Worm (Caenorhabditis elegans) whole organism, L4 larva: ENCODE data around the gene cubn-1.

ENCODE experiments used
- F37D6.2 ChIP-seq: sonication (generic microtip); optimal IDR thresholded peaks from 2 replicates; lab custom pipeline; 2016; ENCODE audit warnings: mild to moderate bottlenecking, missing genetic modification characterization, missing compliant biosample characterization
- F49E8.2 ChIP-seq: sonication (generic microtip); optimal IDR thresholded peaks from 2 replicates; lab custom pipeline; 2016; ENCODE audit warnings: missing compliant biosample characterization, mild to moderate bottlenecking, missing genetic modification characterization, borderline replicate concordance
- T20F7.1 ChIP-seq: fragments of 200-800 bp; sonication (Bioruptor generic); optimal IDR thresholded peaks from 2 replicates; lab custom pipeline; 2018; ENCODE audit warnings: mild to moderate bottlenecking, missing genetic modification characterization, missing compliant biosample characterization
- Y48G9A.11 ChIP-seq: fragments of 200-800 bp; sonication (Bioruptor generic); IDR thresholded peaks from 2 replicates; pipeline ENCODE4 v1.3.6; 2022; ENCODE audit warnings: missing genetic modification reagents, missing genetic modification characterization, missing compliant biosample characterization
- Y5F2A.4 ChIP-seq: fragments of 200-800 bp; sonication (Bioruptor generic); optimal IDR thresholded peaks from 2 replicates; lab custom pipeline; 2018; ENCODE audit warnings: mild to moderate bottlenecking, missing genetic modification characterization, missing compliant biosample characterization
- ZK337.2 ChIP-seq: fragments of 200-800 bp; sonication (Bioruptor generic); IDR thresholded peaks from 2 replicates; pipeline ENCODE4 v1.3.6; 2022; ENCODE audit warnings: missing genetic modification reagents, missing genetic modification characterization, missing compliant biosample characterization
- ZK546.5 ChIP-seq, 2 experiments: sonication (generic microtip); optimal IDR thresholded peaks; 2 replicates each; lab custom pipeline; 2017; ENCODE audit warnings: missing biosample characterization in 2 of 2, missing genetic modification characterization in 2 of 2
- aly-2 ChIP-seq: sonication (generic microtip); optimal IDR thresholded peaks from 2 replicates; lab custom pipeline; 2018; ENCODE audit warnings: missing biosample characterization, missing genetic modification characterization
- ceh-28 ChIP-seq: fragments of 150-350 bp; optimal IDR thresholded peaks from 2 replicates; lab custom pipeline; 2014; ENCODE audit warnings: missing biosample characterization, missing genetic modification reagents, missing genetic modification characterization
- ceh-32 ChIP-seq: sonication (generic microtip); optimal IDR thresholded peaks from 2 replicates; lab custom pipeline; 2016; ENCODE audit warnings: mild to moderate bottlenecking, missing genetic modification characterization, missing compliant biosample characterization; ENCODE audit not compliant: poor library complexity
- ceh-44 ChIP-seq: fragments of 200-800 bp; sonication (Bioruptor generic); IDR thresholded peaks from 2 replicates; pipeline ENCODE4 v1.3.6; 2022; ENCODE audit warnings: missing genetic modification reagents, missing genetic modification characterization, missing compliant biosample characterization
- ces-1 ChIP-seq: fragments of 150-350 bp; sonication (generic microtip); optimal IDR thresholded peaks from 4 replicates; lab custom pipeline; 2014; ENCODE audit warnings: missing biosample characterization, missing genetic modification reagents, missing genetic modification characterization
- ctbp-1 ChIP-seq: fragments of 200-800 bp; sonication (Bioruptor generic); IDR thresholded peaks from 2 replicates; pipeline ENCODE4 v1.3.6; 2022; ENCODE audit warnings: missing genetic modification reagents, missing genetic modification characterization, missing compliant biosample characterization
- daf-12 ChIP-seq: fragments of 150-350 bp; optimal IDR thresholded peaks from 2 replicates; lab custom pipeline; 2014; ENCODE audit warnings: missing biosample characterization, missing genetic modification reagents, missing genetic modification characterization
- daf-16 ChIP-seq, 3 experiments: sonication (generic microtip); optimal IDR thresholded peaks; 2 replicates each; lab custom pipeline; 2016 to 2017; ENCODE audit warnings: missing genetic modification characterization in 3 of 3, missing genetic modification reagents in 3 of 3, mild to moderate bottlenecking in 2 of 3, missing compliant biosample characterization in 2 of 3, missing biosample characterization in 1 of 3, moderate library complexity in 1 of 3
- daf-8 ChIP-seq: fragments of 200-800 bp; sonication (Bioruptor generic); IDR thresholded peaks from 2 replicates; pipeline ENCODE4 v1.3.6; 2022; ENCODE audit warnings: missing genetic modification characterization, missing compliant biosample characterization
- dmd-6 ChIP-seq: fragments of 200-800 bp; sonication (Bioruptor generic); IDR thresholded peaks from 2 replicates; pipeline ENCODE4 v1.3.6; 2022; ENCODE audit warnings: missing genetic modification reagents, missing genetic modification characterization, missing compliant biosample characterization
- dpl-1 ChIP-seq: fragments of 150-350 bp; optimal IDR thresholded peaks from 2 replicates; lab custom pipeline; 2014; ENCODE audit warnings: missing biosample characterization, missing genetic modification reagents, missing genetic modification characterization
- dve-1 ChIP-seq: sonication (generic microtip); optimal IDR thresholded peaks from 2 replicates; lab custom pipeline; 2017; ENCODE audit warnings: antibody characterized with exemption, mild to moderate bottlenecking, missing genetic modification characterization, missing compliant biosample characterization; ENCODE audit not compliant: insufficient read depth
- hlh-30 ChIP-seq: sonication (generic microtip); optimal IDR thresholded peaks from 2 replicates; lab custom pipeline; 2017; ENCODE audit warnings: antibody characterized with exemption, mild to moderate bottlenecking, missing genetic modification characterization, missing compliant biosample characterization; ENCODE audit not compliant: insufficient read depth
- jun-1 ChIP-seq: fragments of 150-350 bp; optimal IDR thresholded peaks from 2 replicates; lab custom pipeline; 2014; ENCODE audit warnings: missing biosample characterization, missing genetic modification reagents, missing genetic modification characterization
- lim-7 ChIP-seq: fragments of 200-800 bp; sonication (Bioruptor generic); IDR thresholded peaks from 2 replicates; pipeline ENCODE4 v1.3.6; 2022; ENCODE audit warnings: missing genetic modification characterization, missing compliant biosample characterization
- lin-1 ChIP-seq: fragments of 200-800 bp; sonication (Bioruptor generic); IDR thresholded peaks from 2 replicates; pipeline ENCODE4 v1.3.6; 2022; ENCODE audit warnings: missing genetic modification reagents, missing genetic modification characterization, missing compliant biosample characterization
- lin-15B ChIP-seq: fragments of 150-350 bp; sonication (generic microtip); optimal IDR thresholded peaks from 3 replicates; lab custom pipeline; 2014; ENCODE audit warnings: missing biosample characterization, missing genetic modification characterization
- lsy-2 ChIP-seq, 2 experiments: fragments of 150-350 bp in 1 of 2; sonication (generic microtip) in 1 of 2; optimal IDR thresholded peaks; 2 replicates each; lab custom pipeline; 2014 to 2017; ENCODE audit warnings: missing biosample characterization in 2 of 2, missing genetic modification characterization in 2 of 2
- mdl-1 ChIP-seq, 2 experiments: fragments of 150-350 bp in 1 of 2; sonication (generic microtip) in 1 of 2; optimal IDR thresholded peaks; 2 replicates each; lab custom pipeline; 2014 to 2017; ENCODE audit warnings: missing biosample characterization in 2 of 2, missing genetic modification characterization in 2 of 2
- mdt-29 ChIP-seq: fragments of 200-800 bp; sonication (Bioruptor generic); IDR thresholded peaks from 2 replicates; pipeline ENCODE4 v1.3.6; 2022; ENCODE audit warnings: missing genetic modification reagents, missing genetic modification characterization, missing compliant biosample characterization
- mxl-2 ChIP-seq: fragments of 200-800 bp; sonication (Bioruptor generic); conservative IDR thresholded peaks from 2 replicates; pipeline ENCODE4 v1.3.6; 2022; ENCODE audit warnings: missing genetic modification reagents, missing genetic modification characterization, missing compliant biosample characterization
- nhr-11 ChIP-seq: fragments of 150-350 bp; optimal IDR thresholded peaks from 2 replicates; lab custom pipeline; 2014; ENCODE audit warnings: missing biosample characterization, missing genetic modification characterization
- nhr-28 ChIP-seq: fragments of 150-350 bp; optimal IDR thresholded peaks from 2 replicates; lab custom pipeline; 2014; ENCODE audit warnings: missing biosample characterization, missing genetic modification characterization
- nhr-41 ChIP-seq: fragments of 200-800 bp; sonication (Bioruptor generic); IDR thresholded peaks from 2 replicates; pipeline ENCODE4 v1.3.6; 2022; ENCODE audit warnings: missing genetic modification reagents, missing genetic modification characterization, missing compliant biosample characterization
- nhr-48 ChIP-seq: sonication (generic microtip); optimal IDR thresholded peaks from 2 replicates; lab custom pipeline; 2016; ENCODE audit warnings: mild to moderate bottlenecking, missing genetic modification characterization, missing compliant biosample characterization
- nhr-76 ChIP-seq: fragments of 150-350 bp; optimal IDR thresholded peaks from 2 replicates; lab custom pipeline; 2014; ENCODE audit warnings: missing biosample characterization, missing genetic modification characterization
- nhr-77 ChIP-seq: fragments of 150-350 bp; optimal IDR thresholded peaks from 2 replicates; lab custom pipeline; 2014; ENCODE audit warnings: missing biosample characterization, missing genetic modification characterization
- pqm-1 ChIP-seq: sonication (generic microtip); optimal IDR thresholded peaks from 2 replicates; lab custom pipeline; 2017; ENCODE audit warnings: missing biosample characterization, missing genetic modification characterization
- sdz-12 ChIP-seq: fragments of 200-800 bp; sonication (Bioruptor generic); optimal IDR thresholded peaks from 2 replicates; lab custom pipeline; 2018; ENCODE audit warnings: mild to moderate bottlenecking, missing genetic modification characterization, missing compliant biosample characterization
- set-16 ChIP-seq: fragments of 200-800 bp; sonication (Bioruptor generic); IDR thresholded peaks from 2 replicates; pipeline ENCODE4 v1.3.6; 2022; ENCODE audit warnings: missing genetic modification reagents, missing genetic modification characterization, missing compliant biosample characterization
- snpc-1.2 ChIP-seq: fragments of 200-800 bp; sonication (Bioruptor generic); IDR thresholded peaks from 2 replicates; pipeline ENCODE4 v1.3.6; 2022; ENCODE audit warnings: missing genetic modification reagents, missing genetic modification characterization, missing compliant biosample characterization
- tag-97 ChIP-seq: fragments of 200-800 bp; sonication (Bioruptor generic); IDR thresholded peaks from 2 replicates; pipeline ENCODE4 v1.3.6; 2022; ENCODE audit warnings: missing genetic modification characterization, missing compliant biosample characterization
- zag-1 ChIP-seq: fragments of 150-350 bp; optimal IDR thresholded peaks from 2 replicates; lab custom pipeline; 2014; ENCODE audit warnings: missing biosample characterization, missing genetic modification characterization
- zfp-3 ChIP-seq: fragments of 200-800 bp; sonication (Bioruptor generic); conservative IDR thresholded peaks from 2 replicates; pipeline ENCODE4 v1.3.6; 2022; ENCODE audit warnings: missing genetic modification reagents, missing genetic modification characterization, missing compliant biosample characterization
- zip-11 ChIP-seq: fragments of 200-800 bp; sonication (Bioruptor generic); IDR thresholded peaks from 2 replicates; pipeline ENCODE4 v1.3.6; 2022; ENCODE audit warnings: missing genetic modification characterization, missing compliant biosample characterization
- zip-2 ChIP-seq: fragments of 150-350 bp; optimal IDR thresholded peaks from 2 replicates; lab custom pipeline; 2014; ENCODE audit warnings: missing biosample characterization, missing genetic modification characterization

The cubn-1 gene

DNA sequence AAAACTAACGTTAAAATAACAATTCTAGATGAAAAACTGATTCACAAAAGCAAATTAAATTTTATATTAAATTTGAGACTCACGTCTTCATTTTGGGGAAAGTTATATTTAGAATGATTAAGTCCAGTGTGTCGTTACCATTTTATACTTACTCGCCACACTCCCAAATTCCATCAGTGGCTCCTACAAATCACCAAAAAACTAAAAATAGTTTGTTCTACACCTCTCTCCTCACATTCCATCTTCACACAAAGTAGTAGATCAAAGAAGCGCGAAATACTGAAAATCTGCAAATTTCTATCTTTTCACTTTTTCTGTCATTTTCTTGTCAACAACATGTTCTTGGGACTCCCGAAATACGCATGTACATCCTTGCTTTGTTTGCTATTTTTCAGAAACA, 2.3 kb upstream of the cubn-1 start, which contains the start of gene ZC116.5:
Gene ZC116.5 (minus strand): TSS at position 101 of the 400 bp plus-strand sequence.
- no peak for TF ChIP-seq zag-1 (tag; lab: Kevin White, UChicago)
- no peak for TF ChIP-seq ZK337.2
- no peak for TF ChIP-seq mdl-1 (tag; optimal IDR thresholded peaks at IDR 0.05; lab: Kevin White, UChicago)

DNA sequence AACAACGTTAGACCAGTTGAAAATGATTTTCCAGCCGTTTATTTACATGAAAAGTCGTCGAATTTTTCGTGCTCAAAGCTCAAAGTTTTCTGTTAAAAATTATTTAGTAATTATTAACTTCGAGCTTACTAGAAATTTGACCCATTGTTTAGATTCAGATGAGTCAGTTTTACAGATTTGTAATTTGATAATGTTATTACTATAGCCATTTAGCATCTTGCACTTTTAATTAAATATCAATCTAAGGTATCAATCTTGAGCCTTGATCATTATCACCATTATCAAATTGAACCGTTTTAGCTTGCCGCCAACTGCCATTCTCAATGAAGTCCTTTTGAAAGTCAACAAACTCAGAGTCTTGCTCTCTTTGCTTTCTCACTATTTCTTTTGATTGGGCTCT, 1.6 kb upstream of the cubn-1 start, which contains the start of gene ZC116.1:
Gene ZC116.1 (plus strand): TSS at position 301 of the 400 bp plus-strand sequence.
- TF ChIP-seq daf-12: no peak
- no peak for TF ChIP-seq daf-16 (GFP tag; optimal IDR thresholded peaks at IDR 0.05; lab: Kevin White, UChicago)
- TF ChIP-seq daf-16 (tag; optimal IDR thresholded peaks at IDR 0.05; lab: Kevin White, UChicago): no peak
- no peak for TF ChIP-seq mdl-1 (tag; optimal IDR thresholded peaks at IDR 0.05; lab: Kevin White, UChicago)
- TF ChIP-seq jun-1 (tag; lab: Kevin White, UChicago): no peak
- TF ChIP-seq lsy-2 (tag; optimal IDR thresholded peaks at IDR 0.05; lab: Kevin White, UChicago): no peak
- TF ChIP-seq aly-2: no peak
- no peak for TF ChIP-seq ctbp-1 (GFP tag; lab: Robert Waterston, UW)
- TF ChIP-seq set-16 (GFP tag; lab: Robert Waterston, UW): no peak
- TF ChIP-seq ceh-32 (tag; lab: Kevin White, UChicago): no peak
- TF ChIP-seq dve-1: no peak
- TF ChIP-seq F37D6.2 (tag; lab: Kevin White, UChicago): no peak
- no peak for TF ChIP-seq zip-11 (GFP tag; lab: Robert Waterston, UW)
- TF ChIP-seq ces-1 (GFP tag; lab: Kevin White, UChicago): no peak
- no peak for TF ChIP-seq ceh-44 (GFP tag; lab: Robert Waterston, UW)
- TF ChIP-seq mxl-2: no peak

DNA sequence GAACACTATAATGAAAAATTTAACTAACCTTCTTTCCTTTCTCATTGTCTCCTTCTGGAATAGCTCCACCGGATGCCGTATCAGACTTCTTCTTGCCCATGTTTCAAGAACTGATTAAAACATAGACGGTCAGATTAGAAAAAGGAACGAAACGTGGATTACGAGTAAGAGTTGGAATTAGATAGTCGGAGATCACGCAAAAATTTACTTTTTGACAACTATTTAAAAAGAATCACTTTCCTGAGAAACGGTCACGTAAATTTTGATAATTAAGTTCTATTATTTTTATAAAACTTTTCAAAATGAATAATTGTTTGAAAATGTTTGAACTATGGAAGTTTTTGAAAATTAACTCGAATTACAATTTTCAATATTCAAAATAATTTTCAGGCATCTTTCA, 989 bp downstream of the cubn-1 start, which contains the start of gene cyc-2.2:
Gene cyc-2.2 (minus strand): TSS at position 101 of the 400 bp plus-strand sequence.
- TF ChIP-seq sdz-12 (no peak), dve-1 (no peak)

DNA sequence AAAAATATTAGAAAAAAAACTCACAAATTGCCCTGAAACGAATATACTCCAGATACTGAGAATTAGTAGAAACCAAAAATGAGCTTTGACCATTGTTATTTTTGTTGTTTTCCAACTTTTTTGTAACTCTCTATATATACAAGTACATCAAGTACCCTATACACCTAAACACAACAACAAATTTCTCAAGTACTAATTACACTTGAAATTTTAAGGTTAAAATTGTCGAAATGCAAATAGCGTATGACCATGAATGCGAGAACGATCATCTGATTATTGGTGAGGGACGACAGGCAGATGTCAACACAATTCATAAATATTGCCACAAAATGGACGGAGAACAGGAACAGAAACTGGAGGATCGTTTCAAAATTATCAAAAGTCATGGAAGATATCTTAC, 13.2 kb downstream of the cubn-1 start, which contains the start of gene F56H9.9:
Gene F56H9.9 (minus strand): TSS at position 101 of the 400 bp plus-strand sequence.
- TF ChIP-seq hlh-30 (tag; lab: Kevin White, UChicago): no peak
- no peak for TF ChIP-seq lin-15B (tag; lab: Kevin White, UChicago)
- no peak for TF ChIP-seq Y5F2A.4 (GFP tag; lab: Kevin White, UChicago)
- TF ChIP-seq nhr-41 (GFP tag; lab: Robert Waterston, UW): no peak
- TF ChIP-seq lim-7 (GFP tag; lab: Robert Waterston, UW): no peak
- TF ChIP-seq zfp-3: no peak
- TF ChIP-seq daf-8 (GFP tag; lab: Robert Waterston, UW): no peak
- no peak for TF ChIP-seq nhr-28 (tag; lab: Kevin White, UChicago)
- TF ChIP-seq dpl-1 (GFP tag; lab: Kevin White, UChicago): no peak
- no peak for TF ChIP-seq T20F7.1
- TF ChIP-seq nhr-11 (tag; lab: Kevin White, UChicago): no peak
- TF ChIP-seq, all 104 proteins: peak for 0

DNA sequence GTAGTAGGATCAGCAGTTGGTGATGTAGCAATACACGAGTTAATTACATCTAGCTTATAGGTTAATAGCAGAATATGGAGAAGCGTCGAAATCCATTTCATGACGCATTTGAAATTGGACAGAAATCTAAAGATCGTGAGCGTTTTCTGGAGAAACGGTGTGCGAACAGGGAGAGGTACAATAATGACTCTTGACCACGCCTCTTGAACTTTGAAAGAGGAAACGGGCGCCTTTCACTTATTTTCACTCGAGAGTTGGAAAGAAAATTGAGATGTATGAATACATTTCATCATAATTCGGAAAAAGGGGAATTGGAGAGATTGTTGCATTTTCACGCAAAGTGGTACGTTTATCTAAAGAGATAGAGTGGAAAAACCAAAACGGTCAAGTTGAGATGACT, 18.6 kb downstream of the cubn-1 start, which contains the start of gene F56H9.6:
Gene F56H9.6 (minus strand): TSS at position 101 of the 400 bp plus-strand sequence.
- TF ChIP-seq F49E8.2: no peak
- TF ChIP-seq snpc-1.2 (GFP tag; lab: Robert Waterston, UW): no peak
- TF ChIP-seq dmd-6 (GFP tag; lab: Robert Waterston, UW): no peak
- TF ChIP-seq nhr-77: no peak
- TF ChIP-seq Y48G9A.11 (GFP tag; lab: Robert Waterston, UW): no peak
- no peak for TF ChIP-seq nhr-76 (tag; lab: Kevin White, UChicago)
- no peak for TF ChIP-seq zip-11 (GFP tag; lab: Robert Waterston, UW)
- TF ChIP-seq pqm-1: no peak
- no peak for TF ChIP-seq nhr-48 (tag; lab: Kevin White, UChicago)
- no peak for TF ChIP-seq lin-1 (GFP tag; lab: Robert Waterston, UW)
- TF ChIP-seq ceh-28 (tag; lab: Kevin White, UChicago): no peak
- no peak for TF ChIP-seq zip-2
- no peak for TF ChIP-seq ZK546.5 (tag; optimal IDR thresholded peaks at IDR 0.05; lab: Kevin White, UChicago)
- no peak for TF ChIP-seq mdt-29 (GFP tag; lab: Robert Waterston, UW)
- TF ChIP-seq tag-97 (GFP tag; lab: Robert Waterston, UW): no peak
- TF ChIP-seq daf-16 (GFP tag; optimal IDR thresholded peaks at IDR 0.05; lab: Kevin White, UChicago): no peak
- TF ChIP-seq daf-16 (tag; optimal IDR thresholded peaks at IDR 0.05; lab: Kevin White, UChicago): no peak
- TF ChIP-seq dve-1: no peak
- TF ChIP-seq nhr-11 (tag; lab: Kevin White, UChicago): no peak
- TF ChIP-seq, all 104 proteins: peak for 0
